Fruit fly (Drosophila melanogaster) whole organism, embryonic: ENCODE data around the gene CkIIalpha-i3.
A peak's percentile ranks its signal among the peaks of the same experiment; 100 is the strongest.

ENCODE experiments used
- Atf6 ChIP-seq: fragments of 200-800 bp; sonication (Bioruptor generic); IDR thresholded peaks from 2 replicates; pipeline ENCODE4 v1.3.6; 2022; ENCODE audit warnings: missing biosample characterization, missing genetic modification characterization
- CG10147 ChIP-seq: fragments of 200-800 bp; sonication (Bioruptor generic); optimal IDR thresholded peaks from 2 replicates; lab custom pipeline; 2019; ENCODE audit warnings: missing biosample characterization, mild to moderate bottlenecking, missing genetic modification characterization, moderate library complexity
- CG10565 ChIP-seq: fragments of 200-800 bp; sonication (Bioruptor generic); optimal IDR thresholded peaks from 3 replicates; lab custom pipeline; 2016; ENCODE audit warnings: missing biosample characterization, mild to moderate bottlenecking, missing genetic modification characterization
- CG11093 ChIP-seq: fragments of 200-800 bp; sonication (Bioruptor generic); IDR thresholded peaks from 3 replicates; pipeline ENCODE4 v1.3.6; 2022; ENCODE audit warnings: missing biosample characterization, missing genetic modification characterization
- CG12299 ChIP-seq: fragments of 200-800 bp; sonication (Bioruptor generic); optimal IDR thresholded peaks from 2 replicates; lab custom pipeline; 2018; ENCODE audit warnings: missing biosample characterization, mild to moderate bottlenecking, missing genetic modification characterization
- CG14710 ChIP-seq: fragments of 200-800 bp; sonication (Bioruptor generic); optimal IDR thresholded peaks from 3 replicates; lab custom pipeline; 2019; ENCODE audit warnings: missing biosample characterization, mild to moderate bottlenecking, missing genetic modification characterization, moderate library complexity
- CG14965 ChIP-seq: fragments of 200-800 bp; sonication (Bioruptor generic); optimal IDR thresholded peaks from 2 replicates; lab custom pipeline; 2016; ENCODE audit warnings: missing biosample characterization, missing genetic modification characterization, borderline replicate concordance
- CG15073 ChIP-seq: fragments of 200-800 bp; sonication (Bioruptor generic); optimal IDR thresholded peaks from 2 replicates; lab custom pipeline; 2016; ENCODE audit warnings: missing biosample characterization, missing genetic modification characterization
- CG17186 ChIP-seq: fragments of 200-800 bp; sonication (Bioruptor generic); optimal IDR thresholded peaks from 3 replicates; lab custom pipeline; 2017; ENCODE audit warnings: missing biosample characterization, missing genetic modification reagents, missing genetic modification characterization
- CG17359 ChIP-seq: fragments of 200-800 bp; sonication (Bioruptor generic); optimal IDR thresholded peaks from 3 replicates; lab custom pipeline; 2018; ENCODE audit warnings: missing biosample characterization, mild to moderate bottlenecking, missing genetic modification characterization, moderate library complexity
- CG17829 ChIP-seq: fragments of 200-800 bp; optimal IDR thresholded peaks from 2 replicates; lab custom pipeline; 2019; ENCODE audit warnings: missing biosample characterization, mild to moderate bottlenecking, missing genetic modification characterization, moderate library complexity
- CG1792 ChIP-seq: fragments of 200-800 bp; sonication (Bioruptor generic); optimal IDR thresholded peaks from 2 replicates; lab custom pipeline; 2016; ENCODE audit warnings: missing biosample characterization, missing genetic modification characterization
- CG18262 ChIP-seq: fragments of 200-800 bp; optimal IDR thresholded peaks from 3 replicates; lab custom pipeline; 2019; ENCODE audit warnings: missing biosample characterization, mild to moderate bottlenecking, missing genetic modification characterization, moderate library complexity
- CG30403 ChIP-seq: fragments of 200-800 bp; sonication (Bioruptor generic); optimal IDR thresholded peaks from 3 replicates; lab custom pipeline; 2016; ENCODE audit warnings: missing biosample characterization, missing genetic modification characterization
- CG30431 ChIP-seq: fragments of 200-800 bp; sonication (Bioruptor generic); optimal IDR thresholded peaks from 2 replicates; lab custom pipeline; 2017; ENCODE audit warnings: missing biosample characterization, missing genetic modification characterization
- CG31224 ChIP-seq: fragments of 200-800 bp; sonication (Bioruptor generic); IDR thresholded peaks from 2 replicates; pipeline ENCODE4 v1.3.6; 2022; ENCODE audit warnings: missing biosample characterization, missing genetic modification characterization
- CG31388 ChIP-seq: fragments of 200-800 bp; sonication (Bioruptor generic); optimal IDR thresholded peaks from 2 replicates; lab custom pipeline; 2016; ENCODE audit warnings: missing biosample characterization, missing genetic modification characterization
- CG32532 ChIP-seq: fragments of 200-800 bp; sonication (Bioruptor generic); IDR thresholded peaks from 2 replicates; pipeline ENCODE4 v1.3.6; 2022; ENCODE audit warnings: missing biosample characterization, missing genetic modification characterization
- CG34224 ChIP-seq: fragments of 200-800 bp; sonication (Bioruptor generic); IDR thresholded peaks from 3 replicates; pipeline ENCODE4 v1.3.6; 2022; ENCODE audit warnings: missing biosample characterization, missing genetic modification characterization; ENCODE audit not compliant: partially characterized antibody
- CG3838 ChIP-seq: fragments of 200-800 bp; sonication (Bioruptor generic); optimal IDR thresholded peaks from 3 replicates; lab custom pipeline; 2016; ENCODE audit warnings: missing biosample characterization, missing genetic modification characterization
- CG43689 ChIP-seq: fragments of 200-800 bp; sonication (Bioruptor generic); IDR thresholded peaks from 2 replicates; pipeline ENCODE4 v1.3.6; 2022; ENCODE audit warnings: missing biosample characterization, missing genetic modification characterization
- CG6272 ChIP-seq: fragments of 200-800 bp; sonication (Bioruptor generic); IDR thresholded peaks from 2 replicates; pipeline ENCODE4 v1.3.6; 2022; ENCODE audit warnings: missing biosample characterization, missing genetic modification characterization
- CG7372 ChIP-seq: fragments of 200-800 bp; sonication (Bioruptor generic); IDR thresholded peaks from 2 replicates; pipeline ENCODE4 v1.3.6; 2022; ENCODE audit warnings: missing biosample characterization, missing genetic modification characterization
- CG9609 ChIP-seq: fragments of 200-800 bp; sonication (Bioruptor generic); optimal IDR thresholded peaks from 3 replicates; lab custom pipeline; 2016; ENCODE audit warnings: missing biosample characterization, missing genetic modification characterization
- CkIIα-i1 ChIP-seq: fragments of 200-800 bp; sonication (Bioruptor generic); IDR thresholded peaks from 2 replicates; pipeline ENCODE4 v1.3.6; 2022; ENCODE audit warnings: missing biosample characterization, missing genetic modification characterization
- Dp ChIP-seq: fragments of 200-800 bp; sonication (Bioruptor generic); optimal IDR thresholded peaks from 2 replicates; lab custom pipeline; 2018; ENCODE audit warnings: missing biosample characterization, mild to moderate bottlenecking, missing genetic modification characterization, moderate library complexity
- Drgx ChIP-seq: fragments of 200-800 bp; sonication (Bioruptor generic); IDR thresholded peaks from 2 replicates; pipeline ENCODE4 v1.3.6; 2022; ENCODE audit warnings: missing biosample characterization, missing genetic modification characterization
- Eip74EF ChIP-seq, 2 experiments: fragments of 200-800 bp in 1 of 2; fragments of >200 bp in 1 of 2; sonication (Bioruptor generic) in 1 of 2; optimal IDR thresholded peaks; 2 replicates each; lab custom pipeline; 2017 to 2019; ENCODE audit warnings: missing biosample characterization in 2 of 2, missing genetic modification characterization in 2 of 2, mild to moderate bottlenecking in 1 of 2, moderate library complexity in 1 of 2
- Fer1 ChIP-seq: fragments of 200-800 bp; sonication (Bioruptor generic); optimal IDR thresholded peaks from 2 replicates; lab custom pipeline; 2017; ENCODE audit warnings: missing biosample characterization, mild to moderate bottlenecking, missing genetic modification characterization
- Hr39 ChIP-seq: fragments of >200 bp; optimal IDR thresholded peaks from 2 replicates; lab custom pipeline; 2017
- Meics ChIP-seq: fragments of 200-800 bp; sonication (Bioruptor generic); optimal IDR thresholded peaks from 2 replicates; lab custom pipeline; 2017; ENCODE audit warnings: missing biosample characterization, mild to moderate bottlenecking, missing genetic modification characterization
- Mrtf ChIP-seq: fragments of 200-800 bp; sonication (Bioruptor generic); IDR thresholded peaks from 3 replicates; pipeline ENCODE4 v1.3.6; 2022; ENCODE audit warnings: missing biosample characterization, missing genetic modification characterization
- Nf-YB ChIP-seq: fragments of 200-800 bp; sonication (Bioruptor generic); optimal IDR thresholded peaks from 3 replicates; lab custom pipeline; 2019; ENCODE audit warnings: missing biosample characterization, mild to moderate bottlenecking, missing genetic modification characterization, moderate library complexity
- cwo ChIP-seq: fragments of 200-800 bp; sonication (Bioruptor generic); optimal IDR thresholded peaks from 3 replicates; lab custom pipeline; 2017; ENCODE audit warnings: missing biosample characterization, missing genetic modification characterization, mild to moderate bottlenecking, moderate library complexity, missing genetic modification reagents
- dpn ChIP-seq, 2 experiments: fragments of 200-800 bp; sonication (Bioruptor generic); optimal IDR thresholded peaks; 3 replicates each; lab custom pipeline; 2016; ENCODE audit warnings: missing biosample characterization in 2 of 2, missing genetic modification characterization in 2 of 2
- fd102C ChIP-seq: fragments of 200-800 bp; sonication (Bioruptor generic); optimal IDR thresholded peaks from 2 replicates; lab custom pipeline; 2018; ENCODE audit warnings: missing biosample characterization, mild to moderate bottlenecking, missing genetic modification characterization, moderate library complexity
- h ChIP-seq: fragments of >200 bp; optimal IDR thresholded peaks from 2 replicates; lab custom pipeline; 2017
- hbn ChIP-seq: fragments of 200-800 bp; sonication (Bioruptor generic); IDR thresholded peaks from 2 replicates; pipeline ENCODE4 v1.3.6; 2022; ENCODE audit warnings: missing biosample characterization, missing genetic modification characterization; ENCODE audit not compliant: partially characterized antibody
- kay ChIP-seq: fragments of 200-800 bp; sonication (Bioruptor generic); optimal IDR thresholded peaks from 2 replicates; lab custom pipeline; 2016; ENCODE audit warnings: missing biosample characterization, missing genetic modification characterization
- knrl ChIP-seq: fragments of 200-800 bp; sonication (Bioruptor generic); IDR thresholded peaks from 3 replicates; pipeline ENCODE4 v1.3.6; 2022; ENCODE audit warnings: missing biosample characterization, missing genetic modification characterization; ENCODE audit not compliant: partially characterized antibody
- lov ChIP-seq, 2 experiments: fragments of 200-800 bp in 1 of 2; fragments of >200 bp in 1 of 2; sonication (Bioruptor generic) in 1 of 2; IDR thresholded peaks in 1 of 2; optimal IDR thresholded peaks in 1 of 2; 2 replicates in 1 of 2; 3 replicates in 1 of 2; pipeline versions ENCODE4 v1.3.6 to Lab custom; 2017 to 2022; ENCODE audit warnings: missing biosample characterization in 1 of 2, missing genetic modification characterization in 1 of 2
- mirr ChIP-seq: fragments of 200-800 bp; sonication (Bioruptor generic); optimal IDR thresholded peaks from 3 replicates; lab custom pipeline; 2018; ENCODE audit warnings: missing biosample characterization, mild to moderate bottlenecking, missing genetic modification characterization
- nerfin-2 ChIP-seq: fragments of 200-800 bp; sonication (Bioruptor generic); IDR thresholded peaks from 2 replicates; pipeline ENCODE4 v1.3.6; 2022; ENCODE audit warnings: missing biosample characterization, missing genetic modification characterization; ENCODE audit not compliant: partially characterized antibody
- odd ChIP-seq: fragments of 200-800 bp; sonication (Bioruptor generic); optimal IDR thresholded peaks from 2 replicates; lab custom pipeline; 2017; ENCODE audit warnings: missing biosample characterization, mild to moderate bottlenecking, missing genetic modification characterization
- psq ChIP-seq: fragments of 200-800 bp; sonication (Bioruptor generic); optimal IDR thresholded peaks from 2 replicates; lab custom pipeline; 2017; ENCODE audit warnings: missing biosample characterization, missing genetic modification characterization
- shn ChIP-seq: fragments of 200-800 bp; sonication (Bioruptor generic); optimal IDR thresholded peaks from 3 replicates; lab custom pipeline; 2016; ENCODE audit warnings: missing biosample characterization, missing genetic modification characterization
- sima ChIP-seq: fragments of 200-800 bp; sonication (Bioruptor generic); optimal IDR thresholded peaks from 2 replicates; lab custom pipeline; 2016; ENCODE audit warnings: missing biosample characterization, missing genetic modification characterization
- tll ChIP-seq, 2 experiments: fragments of 200-800 bp in 1 of 2; fragments of >200 bp in 1 of 2; sonication (Bioruptor generic) in 1 of 2; optimal IDR thresholded peaks; 2 replicates each; lab custom pipeline; 2017 to 2019; ENCODE audit warnings: missing biosample characterization in 2 of 2, missing genetic modification characterization in 2 of 2, mild to moderate bottlenecking in 1 of 2, moderate library complexity in 1 of 2
- tup ChIP-seq: fragments of 200-800 bp; sonication (Bioruptor generic); optimal IDR thresholded peaks from 2 replicates; lab custom pipeline; 2016; ENCODE audit warnings: missing biosample characterization, mild to moderate bottlenecking, missing genetic modification characterization, moderate library complexity

CkIIalpha-i3 gene

dm6 chr3L:699368-700150 is 10.8 kb downstream of the CkIIalpha-i3 start (continued):
- TF ChIP-seq CG17359 (no peak), psq (GFP tag; lab: Kevin White, UChicago) (no peak), Drgx (GFP tag; lab: Robert Waterston, UW) (no peak), Mrtf (GFP tag; lab: Robert Waterston, UW) (no peak), tup (GFP tag; lab: Kevin White, UChicago) (no peak), CG10147 (GFP tag; lab: Kevin White, UChicago) (no peak), hbn (GFP tag; lab: Robert Waterston, UW) (no peak), CkIIα-i1 (GFP tag; lab: Robert Waterston, UW) (no peak), tll (GFP tag; optimal IDR thresholded peaks at IDR 0.05; lab: Kevin White, UChicago) (peak; percentile 46 to 47), CG30403 (GFP tag; lab: Kevin White, UChicago) (peak; percentile 66), mirr (GFP tag; lab: Kevin White, UChicago) (no peak), CG3838 (GFP tag; lab: Kevin White, UChicago) (no peak), CG6272 (GFP tag; lab: Robert Waterston, UW) (no peak), fd102C (GFP tag; lab: Kevin White, UChicago) (peak; percentile 30), Eip74EF (GFP tag; optimal IDR thresholded peaks at IDR 0.05; lab: Kevin White, UChicago) (no peak), CG15073 (no peak), dpn (GFP tag; optimal IDR thresholded peaks at IDR 0.05; lab: Kevin White, UChicago) (peak in 1 of 2 experiments; percentile 29), Hr39 (lab: Kevin White, UChicago) (no peak), CG34224 (GFP tag; lab: Robert Waterston, UW) (peak; percentile 9; the same call in 1 of the 3 replicates), CG12299 (tag; lab: Kevin White, UChicago) (no peak), nerfin-2 (no peak), CG30431 (GFP tag; lab: Kevin White, UChicago) (peak; percentile 14), CG17186 (GFP tag; lab: Kevin White, UChicago) (no peak), Nf-YB (GFP tag; lab: Kevin White, UChicago) (peak; percentile 0), lov (optimal IDR thresholded peaks at IDR 0.05; lab: Kevin White, UChicago) (no peak), lov (GFP tag; IDR thresholded peaks at IDR 0.05; lab: Robert Waterston, UW) (0 out of 3 replicates have a peak, but pooled peaks have one; percentile 49), Meics (peak; percentile 54), h (lab: Kevin White, UChicago) (no peak), CG9609 (peak; percentile 11), CG14710 (peak; percentile 33), knrl (no peak), CG14965 (GFP tag; lab: Kevin White, UChicago) (no peak), Dp (no peak), CG7372 (GFP tag; lab: Robert Waterston, UW) (peak; percentile 11; the same call in 1 of the 2 replicates), CG11093 (no peak), Atf6 (GFP tag; lab: Robert Waterston, UW) (no peak), CG31388 (GFP tag; lab: Kevin White, UChicago) (no peak), sima (no peak), Fer1 (peak; percentile 24), shn (GFP tag; lab: Kevin White, UChicago) (peak; percentile 52), odd (GFP tag; lab: Kevin White, UChicago) (no peak), CG31224 (GFP tag; lab: Robert Waterston, UW) (no peak), kay (GFP tag; lab: Kevin White, UChicago) (no peak), CG32532 (GFP tag; lab: Robert Waterston, UW) (no peak), cwo (GFP tag; lab: Kevin White, UChicago) (no peak), CG1792 (GFP tag; lab: Kevin White, UChicago) (no peak), CG43689 (GFP tag; lab: Robert Waterston, UW) (no peak), CG17829 (tag; lab: Kevin White, UChicago) (peak; percentile 13), CG10565 (GFP tag; lab: Kevin White, UChicago) (no peak), CG18262 (tag; lab: Kevin White, UChicago) (peak; percentile 61)
